Worm (Caenorhabditis elegans) whole organism, L4 larva: ENCODE data around the gene metl-18.

ENCODE experiments used
- F10B5.3 ChIP-seq: sonication (generic microtip); optimal IDR thresholded peaks from 2 replicates; lab custom pipeline; 2016; ENCODE audit warnings: mild to moderate bottlenecking, missing genetic modification characterization, missing compliant biosample characterization
- F26F4.8 ChIP-seq: fragments of 200-800 bp; sonication (Bioruptor generic); conservative IDR thresholded peaks from 2 replicates; pipeline ENCODE4 v1.3.6; 2022; ENCODE audit warnings: missing genetic modification characterization, missing compliant biosample characterization
- F49E8.2 ChIP-seq: sonication (generic microtip); optimal IDR thresholded peaks from 2 replicates; lab custom pipeline; 2016; ENCODE audit warnings: missing compliant biosample characterization, mild to moderate bottlenecking, missing genetic modification characterization, borderline replicate concordance
- Y105C5A.15 ChIP-seq: fragments of 200-800 bp; sonication (Bioruptor generic); IDR thresholded peaks from 2 replicates; pipeline ENCODE4 v1.3.6; 2022; ENCODE audit warnings: missing genetic modification characterization, missing compliant biosample characterization
- arid-1 ChIP-seq: fragments of 200-800 bp; sonication (Bioruptor generic); conservative IDR thresholded peaks from 2 replicates; pipeline ENCODE4 v1.3.6; 2022; ENCODE audit warnings: missing genetic modification reagents, missing genetic modification characterization, missing compliant biosample characterization
- ceh-44 ChIP-seq: fragments of 200-800 bp; sonication (Bioruptor generic); IDR thresholded peaks from 2 replicates; pipeline ENCODE4 v1.3.6; 2022; ENCODE audit warnings: missing genetic modification reagents, missing genetic modification characterization, missing compliant biosample characterization
- cey-2 ChIP-seq: sonication (generic microtip); optimal IDR thresholded peaks from 3 replicates; lab custom pipeline; 2017; ENCODE audit warnings: missing genetic modification characterization, mild to moderate bottlenecking, missing compliant biosample characterization, antibody characterized with exemption, borderline replicate concordance; ENCODE audit not compliant: insufficient read depth
- daf-8 ChIP-seq: fragments of 200-800 bp; sonication (Bioruptor generic); IDR thresholded peaks from 2 replicates; pipeline ENCODE4 v1.3.6; 2022; ENCODE audit warnings: missing genetic modification characterization, missing compliant biosample characterization
- dmd-9 ChIP-seq: fragments of 200-800 bp; sonication (Bioruptor generic); IDR thresholded peaks from 2 replicates; pipeline ENCODE4 v1.3.6; 2022; ENCODE audit warnings: missing genetic modification reagents, missing genetic modification characterization, missing compliant biosample characterization
- dve-1 ChIP-seq: sonication (generic microtip); optimal IDR thresholded peaks from 2 replicates; lab custom pipeline; 2017; ENCODE audit warnings: antibody characterized with exemption, mild to moderate bottlenecking, missing genetic modification characterization, missing compliant biosample characterization; ENCODE audit not compliant: insufficient read depth
- fkh-10 ChIP-seq: fragments of 150-350 bp; optimal IDR thresholded peaks from 2 replicates; lab custom pipeline; 2014; ENCODE audit warnings: missing biosample characterization, missing genetic modification reagents, missing genetic modification characterization
- fos-1 ChIP-seq: fragments of 150-350 bp; optimal IDR thresholded peaks from 2 replicates; lab custom pipeline; 2014; ENCODE audit warnings: missing biosample characterization, missing genetic modification characterization
- lin-1 ChIP-seq: fragments of 200-800 bp; sonication (Bioruptor generic); IDR thresholded peaks from 2 replicates; pipeline ENCODE4 v1.3.6; 2022; ENCODE audit warnings: missing genetic modification reagents, missing genetic modification characterization, missing compliant biosample characterization
- lin-38 ChIP-seq: fragments of 200-800 bp; sonication (Bioruptor generic); IDR thresholded peaks from 2 replicates; pipeline ENCODE4 v1.3.6; 2022; ENCODE audit warnings: missing genetic modification reagents, missing genetic modification characterization, missing compliant biosample characterization
- lsy-2 ChIP-seq, 2 experiments: fragments of 150-350 bp in 1 of 2; sonication (generic microtip) in 1 of 2; optimal IDR thresholded peaks; 2 replicates each; lab custom pipeline; 2014 to 2017; ENCODE audit warnings: missing biosample characterization in 2 of 2, missing genetic modification characterization in 2 of 2
- madf-9 ChIP-seq: fragments of 200-800 bp; sonication (Bioruptor generic); conservative IDR thresholded peaks from 2 replicates; pipeline ENCODE4 v1.3.6; 2022; ENCODE audit warnings: missing genetic modification reagents, missing genetic modification characterization, missing compliant biosample characterization
- mdt-29 ChIP-seq: fragments of 200-800 bp; sonication (Bioruptor generic); IDR thresholded peaks from 2 replicates; pipeline ENCODE4 v1.3.6; 2022; ENCODE audit warnings: missing genetic modification reagents, missing genetic modification characterization, missing compliant biosample characterization
- mep-1 ChIP-seq: fragments of 150-350 bp; sonication (generic microtip); optimal IDR thresholded peaks from 3 replicates; lab custom pipeline; 2014; ENCODE audit warnings: missing biosample characterization, missing genetic modification characterization
- mxl-2 ChIP-seq: fragments of 200-800 bp; sonication (Bioruptor generic); conservative IDR thresholded peaks from 2 replicates; pipeline ENCODE4 v1.3.6; 2022; ENCODE audit warnings: missing genetic modification reagents, missing genetic modification characterization, missing compliant biosample characterization
- mxl-3 ChIP-seq: fragments of 200-800 bp; sonication (Bioruptor generic); optimal IDR thresholded peaks from 2 replicates; lab custom pipeline; 2018; ENCODE audit warnings: mild to moderate bottlenecking, missing genetic modification characterization, missing compliant biosample characterization
- nhr-102 ChIP-seq: sonication (generic microtip); optimal IDR thresholded peaks from 2 replicates; lab custom pipeline; 2016; ENCODE audit warnings: mild to moderate bottlenecking, missing genetic modification characterization, moderate library complexity, missing compliant biosample characterization
- nhr-11 ChIP-seq: fragments of 150-350 bp; optimal IDR thresholded peaks from 2 replicates; lab custom pipeline; 2014; ENCODE audit warnings: missing biosample characterization, missing genetic modification characterization
- nhr-28 ChIP-seq: fragments of 150-350 bp; optimal IDR thresholded peaks from 2 replicates; lab custom pipeline; 2014; ENCODE audit warnings: missing biosample characterization, missing genetic modification characterization
- nhr-48 ChIP-seq: sonication (generic microtip); optimal IDR thresholded peaks from 2 replicates; lab custom pipeline; 2016; ENCODE audit warnings: mild to moderate bottlenecking, missing genetic modification characterization, missing compliant biosample characterization
- nhr-77 ChIP-seq: fragments of 150-350 bp; optimal IDR thresholded peaks from 2 replicates; lab custom pipeline; 2014; ENCODE audit warnings: missing biosample characterization, missing genetic modification characterization
- php-3 ChIP-seq: fragments of 200-800 bp; sonication (Bioruptor generic); IDR thresholded peaks from 2 replicates; pipeline ENCODE4 v1.3.6; 2022; ENCODE audit warnings: missing genetic modification reagents, missing genetic modification characterization, missing compliant biosample characterization
- sdz-12 ChIP-seq: fragments of 200-800 bp; sonication (Bioruptor generic); optimal IDR thresholded peaks from 2 replicates; lab custom pipeline; 2018; ENCODE audit warnings: mild to moderate bottlenecking, missing genetic modification characterization, missing compliant biosample characterization
- skn-1 ChIP-seq: fragments of 150-350 bp; optimal IDR thresholded peaks from 2 replicates; lab custom pipeline; 2014; ENCODE audit warnings: missing biosample characterization, missing genetic modification characterization
- snpc-1.2 ChIP-seq: fragments of 200-800 bp; sonication (Bioruptor generic); IDR thresholded peaks from 2 replicates; pipeline ENCODE4 v1.3.6; 2022; ENCODE audit warnings: missing genetic modification reagents, missing genetic modification characterization, missing compliant biosample characterization
- tra-1 ChIP-seq: fragments of 200-800 bp; sonication (Bioruptor generic); IDR thresholded peaks from 2 replicates; pipeline ENCODE4 v1.3.6; 2022; ENCODE audit warnings: missing genetic modification reagents, missing genetic modification characterization, missing compliant biosample characterization
- unc-130 ChIP-seq: sonication (generic microtip); optimal IDR thresholded peaks from 2 replicates; lab custom pipeline; 2016; ENCODE audit warnings: missing genetic modification reagents, missing genetic modification characterization, missing compliant biosample characterization
- unc-62 ChIP-seq, 3 experiments: fragments of 150-350 bp in 1 of 3; sonication (generic microtip); optimal IDR thresholded peaks in 2 of 3; peaks in 1 of 3; 1 replicate in 1 of 3; 2 replicates in 2 of 3; lab custom pipeline; 2014 to 2017; ENCODE audit warnings: missing biosample characterization in 3 of 3, missing genetic modification characterization in 3 of 3, missing genetic modification reagents in 3 of 3, missing genotype in 1 of 3
- vab-7 ChIP-seq: fragments of 200-800 bp; sonication (Bioruptor generic); IDR thresholded peaks from 2 replicates; pipeline ENCODE4 v1.3.6; 2022; ENCODE audit warnings: missing genetic modification reagents, missing genetic modification characterization, missing compliant biosample characterization
- zag-1 ChIP-seq: fragments of 150-350 bp; optimal IDR thresholded peaks from 2 replicates; lab custom pipeline; 2014; ENCODE audit warnings: missing biosample characterization, missing genetic modification characterization
- zfp-2 ChIP-seq: sonication (generic microtip); optimal IDR thresholded peaks from 2 replicates; lab custom pipeline; 2016; ENCODE audit warnings: mild to moderate bottlenecking, missing genetic modification characterization, missing compliant biosample characterization
- zfp-3 ChIP-seq: fragments of 200-800 bp; sonication (Bioruptor generic); conservative IDR thresholded peaks from 2 replicates; pipeline ENCODE4 v1.3.6; 2022; ENCODE audit warnings: missing genetic modification reagents, missing genetic modification characterization, missing compliant biosample characterization

metl-18 gene

DNA sequence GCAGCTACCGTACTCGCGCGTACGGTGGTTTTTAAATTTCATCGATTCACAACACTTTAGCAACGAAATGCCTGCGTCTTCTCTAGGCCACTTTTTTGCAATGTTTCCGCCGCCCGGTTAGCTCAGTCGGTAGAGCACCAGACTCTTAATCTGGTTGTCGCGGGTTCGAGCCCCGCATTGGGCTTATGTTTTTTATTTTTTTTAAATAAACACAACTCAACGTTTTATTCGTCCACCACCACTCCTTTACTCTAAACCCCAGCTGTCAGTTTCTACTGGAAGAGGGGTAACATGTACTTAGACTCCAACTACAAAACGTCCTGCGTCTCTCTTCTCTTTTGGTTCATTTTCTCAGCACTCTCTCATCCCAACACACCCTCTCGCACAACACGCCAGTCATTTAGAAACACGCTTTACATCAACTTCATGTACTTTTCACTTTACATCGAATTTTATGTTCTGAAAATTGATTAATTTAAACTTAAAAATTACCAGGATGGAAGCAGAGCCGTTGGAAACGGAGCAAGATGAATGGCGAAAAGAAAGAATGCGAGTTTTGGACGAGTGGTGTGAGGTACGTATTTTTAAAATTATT lies 36.0 kb upstream of the metl-18 start, which contains the start of the genes elmd-1 and hecw-1 (continued):
- peak in 1 of 2 experiments; percentile 56 for TF ChIP-seq unc-62 (GFP tag; optimal IDR thresholded peaks at IDR 0.05 in 1 of 2; lab: Kevin White, UChicago)
- TF ChIP-seq unc-62 (tag; optimal IDR thresholded peaks at IDR 0.05; lab: Kevin White, UChicago): no peak
- TF ChIP-seq zfp-3: peak; percentile 77; the same call in 1 of the 2 replicates
- TF ChIP-seq nhr-28 (tag; lab: Kevin White, UChicago): peak; percentile 70
- peak; percentile 81 for TF ChIP-seq vab-7 (GFP tag; lab: Robert Waterston, UW)
- TF ChIP-seq cey-2 (tag; lab: Kevin White, UChicago): no peak
- TF ChIP-seq nhr-102 (tag; lab: Kevin White, UChicago): no peak
- peak; percentile 60 for TF ChIP-seq mxl-3 (GFP tag; lab: Kevin White, UChicago)
- TF ChIP-seq nhr-11 (tag; lab: Kevin White, UChicago): no peak
- no peak for TF ChIP-seq madf-9 (GFP tag; lab: Robert Waterston, UW)
- peak; percentile 52; the same call in 1 of the 2 replicates for TF ChIP-seq arid-1 (GFP tag; lab: Robert Waterston, UW)
- TF ChIP-seq mdt-29 (GFP tag; lab: Robert Waterston, UW): no peak

ce11 chrIII:3390144-3390543 lies 35.4 kb upstream of the metl-18 start:
- TF ChIP-seq sdz-12 (GFP tag; lab: Kevin White, UChicago) (no peak), F26F4.8 (GFP tag; lab: Robert Waterston, UW) (no peak), snpc-1.2 (no peak), arid-1 (GFP tag; lab: Robert Waterston, UW) (0 out of 2 replicates have a peak, but pooled peaks have one; percentile 30), lsy-2 (tag; optimal IDR thresholded peaks at IDR 0.05; lab: Kevin White, UChicago) (peak in 1 of 2 experiments; percentile 11), fkh-10 (GFP tag; lab: Kevin White, UChicago) (no peak), F49E8.2 (tag; lab: Kevin White, UChicago) (peak; percentile 85), unc-130 (GFP tag; lab: Kevin White, UChicago) (peak; percentile 1), lin-38 (GFP tag; lab: Robert Waterston, UW) (peak; percentile 61), skn-1 (no peak), dve-1 (no peak), vab-7 (GFP tag; lab: Robert Waterston, UW) (no peak)

ce11 chrIII:3393687-3394086 lies 31.9 kb upstream of the metl-18 start, which contains the start of gene mlc-4:
mlc-4 (minus strand) TSS chrIII:3393787.
- TF ChIP-seq Y105C5A.15 (GFP tag; lab: Robert Waterston, UW) (no peak), mep-1 (tag; lab: Kevin White, UChicago) (no peak), zfp-2 (no peak), ceh-44 (GFP tag; lab: Robert Waterston, UW) (no peak), fkh-10 (GFP tag; lab: Kevin White, UChicago) (no peak), lin-1 (GFP tag; lab: Robert Waterston, UW) (no peak), mxl-2 (GFP tag; lab: Robert Waterston, UW) (no peak), tra-1 (GFP tag; lab: Robert Waterston, UW) (no peak), fos-1 (tag; lab: Kevin White, UChicago) (no peak), dmd-9 (GFP tag; lab: Robert Waterston, UW) (no peak), F10B5.3 (tag; lab: Kevin White, UChicago) (no peak), zag-1 (tag; lab: Kevin White, UChicago) (no peak), daf-8 (no peak), nhr-48 (tag; lab: Kevin White, UChicago) (no peak), php-3 (no peak), nhr-77 (tag; lab: Kevin White, UChicago) (no peak)
